Worm (Caenorhabditis elegans): ENCODE measurements around the gene ZK250.14.

ZK250.14 gene

DNA sequence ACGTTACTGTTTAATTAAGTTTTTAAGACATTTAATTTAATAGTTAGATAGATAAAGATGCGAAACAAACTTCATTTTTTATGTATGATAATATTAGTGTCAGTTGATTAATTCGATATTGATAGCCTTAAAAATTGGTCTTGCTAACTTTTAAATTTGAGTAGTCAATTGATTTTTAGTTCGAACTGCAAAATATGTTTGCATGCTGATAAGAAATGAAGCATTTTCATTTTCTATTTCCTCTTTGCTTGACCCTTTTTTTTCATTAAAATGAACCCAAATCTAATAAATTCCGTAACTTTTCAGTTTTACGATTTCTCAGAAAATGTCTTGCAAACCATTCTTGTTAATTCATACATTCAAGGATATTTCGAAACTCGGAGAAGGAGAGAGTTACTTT is 39.9 kb downstream of the ZK250.14 start, which contains the start of gene math-22:
Gene math-22 (plus strand): TSS at position 301 of the 400 bp plus-strand sequence.
- peak; percentile 23 for TF ChIP-seq fos-1 (tag; optimal IDR thresholded peaks at IDR 0.05)
- no peak for TF ChIP-seq snpc-4 (tag; optimal IDR thresholded peaks at IDR 0.05)

DNA sequence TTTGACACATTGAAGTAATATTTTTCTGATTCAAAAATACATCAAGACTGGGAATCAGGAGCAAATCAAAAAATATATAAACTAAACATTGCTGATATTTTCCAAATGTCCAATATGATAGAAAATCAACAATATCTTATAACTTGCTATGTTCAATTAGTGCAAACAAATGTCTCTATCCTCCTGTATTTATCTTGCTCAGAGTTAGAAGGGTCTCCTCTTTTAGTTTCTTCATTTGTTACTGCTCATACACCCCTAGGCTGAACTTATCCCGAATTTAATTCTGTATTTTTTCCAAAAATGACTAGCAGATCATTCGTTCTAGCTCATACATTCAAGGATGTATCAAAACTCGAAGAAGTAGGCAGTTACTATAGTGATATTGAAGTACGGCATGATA is 43.0 kb downstream of the ZK250.14 start, which contains the start of gene math-23:
Gene math-23 (plus strand): TSS at position 301 of the 400 bp plus-strand sequence.
- TF ChIP-seq unc-55 (GFP tag; optimal IDR thresholded peaks at IDR 0.05) (no peak), ceh-82 (tag; optimal IDR thresholded peaks at IDR 0.05) (no peak), ztf-4 (tag; optimal IDR thresholded peaks at IDR 0.05) (no peak), zag-1 (tag; optimal IDR thresholded peaks at IDR 0.05) (no peak), blmp-1 (tag; optimal IDR thresholded peaks at IDR 0.05; ENCODE audit: insufficient read depth) (no peak), nhr-12 (tag; optimal IDR thresholded peaks at IDR 0.05) (no peak), ZK546.5 (tag; optimal IDR thresholded peaks at IDR 0.05) (no peak), dmd-4 (tag; optimal IDR thresholded peaks at IDR 0.05) (no peak), ceh-16 (tag; optimal IDR thresholded peaks at IDR 0.05) (no peak), peb-1 (tag; optimal IDR thresholded peaks at IDR 0.05) (no peak), alr-1 (tag; optimal IDR thresholded peaks at IDR 0.05) (no peak), unc-39 (tag; optimal IDR thresholded peaks at IDR 0.05) (no peak), egl-27 (tag; optimal IDR thresholded peaks at IDR 0.05) (no peak), nhr-11 (tag; optimal IDR thresholded peaks at IDR 0.05) (no peak), sem-4 (tag; optimal IDR thresholded peaks at IDR 0.05) (no peak), sma-9 (GFP tag; optimal IDR thresholded peaks at IDR 0.05) (no peak), sma-9 (tag; optimal IDR thresholded peaks at IDR 0.05) (no peak), nhr-10 (tag; optimal IDR thresholded peaks at IDR 0.05) (no peak), nhr-77 (tag; optimal IDR thresholded peaks at IDR 0.05) (no peak), gmeb-1 (tag; optimal IDR thresholded peaks at IDR 0.05) (no peak)

- TF ChIP-seq lsy-2 (tag; optimal IDR thresholded peaks at IDR 0.05), result no peak
- TF ChIP-seq Y55F3AM.14 (GFP tag; optimal IDR thresholded peaks at IDR 0.05), result no peak
- TF ChIP-seq mdl-1 (tag; optimal IDR thresholded peaks at IDR 0.05), result no peak
- TF ChIP-seq zag-1 (tag; optimal IDR thresholded peaks at IDR 0.05), result no peak
- no peak for TF ChIP-seq lin-39 (tag; optimal IDR thresholded peaks at IDR 0.05)
- no peak for TF ChIP-seq sem-4 (tag; optimal IDR thresholded peaks at IDR 0.05)
- no peak for TF ChIP-seq nhr-23 (tag; optimal IDR thresholded peaks at IDR 0.05)
- TF ChIP-seq nhr-25 (tag; optimal IDR thresholded peaks at IDR 0.05), result no peak
- no peak for TF ChIP-seq unc-39 (tag; optimal IDR thresholded peaks at IDR 0.05)
- no peak for TF ChIP-seq F13H6.1 (tag; optimal IDR thresholded peaks at IDR 0.05)
- no peak for TF ChIP-seq nhr-10 (tag; optimal IDR thresholded peaks at IDR 0.05)
- no peak for TF ChIP-seq alr-1 (tag; optimal IDR thresholded peaks at IDR 0.05)
These were observed 45.1 kb downstream of the ZK250.14 start, which contains the start of gene math-24 for ce11 chrII:1899934-1900333. Gene math-24 (plus strand): TSS chrII:1900234.

DNA sequence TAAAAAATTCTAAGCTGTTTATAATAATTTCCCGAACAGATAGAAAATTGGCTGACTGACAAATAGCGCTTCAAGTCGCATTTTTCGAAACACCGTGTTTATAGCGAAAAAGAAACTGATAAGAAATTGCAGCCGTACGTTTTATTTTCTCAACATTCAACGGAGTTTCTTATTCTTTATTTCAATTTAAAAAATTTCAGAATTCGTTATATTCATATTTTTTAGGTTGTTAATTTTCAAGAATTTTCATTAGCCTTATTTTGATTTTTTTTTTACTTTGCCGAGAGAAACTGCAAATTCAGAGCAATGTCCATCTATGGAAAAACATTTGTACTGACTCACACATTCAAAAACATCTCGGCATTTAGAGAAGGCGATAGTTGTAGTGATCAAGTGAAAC is 47.1 kb downstream of the ZK250.14 start, which contains the start of gene C46F9.6:
Gene C46F9.6 (plus strand): TSS at position 301 of the 400 bp plus-strand sequence.
- no peak for TF ChIP-seq nhr-77 (tag; optimal IDR thresholded peaks at IDR 0.05)
- peak; percentile 9 for TF ChIP-seq fos-1 (tag; optimal IDR thresholded peaks at IDR 0.05)
- TF ChIP-seq nhr-129 (tag; optimal IDR thresholded peaks at IDR 0.05), result no peak

- no peak for TF ChIP-seq egl-27 (tag; optimal IDR thresholded peaks at IDR 0.05)
These were observed 49.2 kb downstream of the ZK250.14 start, which contains the start of gene math-25 for ce11 chrII:1895762-1896161. Gene math-25 (plus strand): TSS chrII:1896062.

ce11 chrII:1895278-1895677 is 49.7 kb downstream of the ZK250.14 start, which contains the start of gene C46F9.5:
Gene C46F9.5 (plus strand): TSS chrII:1895578.
- no peak for TF ChIP-seq blmp-1 (tag; optimal IDR thresholded peaks at IDR 0.05; ENCODE audit: insufficient read depth)
- TF ChIP-seq ama-1 (optimal IDR thresholded peaks at IDR 0.05), result no peak

Data from whole organism, L2 larva.